Fruit fly (Drosophila melanogaster) whole organism, adult: Measurements from ENCODE around the gene CG6834.

Source experiments
- CG11617 ChIP-seq: fragments of 200-800 bp; sonication (Bioruptor generic); optimal IDR thresholded peaks from 2 replicates; lab custom pipeline; 2017; ENCODE audit warnings: mild to moderate bottlenecking, missing biosample characterization, missing genetic modification reagents, missing genetic modification characterization
- CG1620 ChIP-seq: fragments of 200-800 bp; sonication (Bioruptor generic); optimal IDR thresholded peaks from 2 replicates; lab custom pipeline; 2016; ENCODE audit warnings: missing biosample characterization, missing genetic modification characterization
- CG7045 ChIP-seq: fragments of 200-800 bp; sonication (Bioruptor generic); optimal IDR thresholded peaks from 2 replicates; lab custom pipeline; 2017; ENCODE audit warnings: missing biosample characterization, mild to moderate bottlenecking, missing genetic modification characterization
- Crg-1 ChIP-seq: fragments of 200-800 bp; sonication (Bioruptor generic); optimal IDR thresholded peaks from 2 replicates; lab custom pipeline; 2016; ENCODE audit warnings: missing biosample characterization, missing genetic modification characterization
- Hr96 ChIP-seq: fragments of 200-800 bp; sonication (Bioruptor generic); optimal IDR thresholded peaks from 2 replicates; lab custom pipeline; 2016; ENCODE audit warnings: missing biosample characterization, missing genetic modification characterization
- Mnt ChIP-seq: fragments of 200-800 bp; sonication (Bioruptor generic); optimal IDR thresholded peaks from 2 replicates; lab custom pipeline; 2016; ENCODE audit warnings: missing biosample characterization, mild to moderate bottlenecking, missing genetic modification characterization
- cic ChIP-seq: fragments of 200-800 bp; sonication (Bioruptor generic); optimal IDR thresholded peaks from 2 replicates; lab custom pipeline; 2017; ENCODE audit warnings: missing biosample characterization, mild to moderate bottlenecking, missing genetic modification characterization, moderate library complexity
- cnc ChIP-seq, 2 experiments: fragments of >200 bp; optimal IDR thresholded peaks; 2 replicates each; lab custom pipeline; 2017
- kay ChIP-seq: fragments of 200-800 bp; sonication (Bioruptor generic); peaks from one replicate; lab custom pipeline; 2016; ENCODE audit warnings: missing biosample characterization, missing genetic modification characterization, borderline replicate concordance
- ovo ChIP-seq: fragments of 200-800 bp; sonication (Bioruptor generic); optimal IDR thresholded peaks from 2 replicates; lab custom pipeline; 2016; ENCODE audit warnings: missing biosample characterization, missing genetic modification characterization
- pad ChIP-seq: fragments of 200-800 bp; sonication (Bioruptor generic); optimal IDR thresholded peaks from 3 replicates; lab custom pipeline; 2017; ENCODE audit warnings: missing biosample characterization, missing genetic modification characterization, mild to moderate bottlenecking, moderate library complexity, missing genetic modification reagents
- tj ChIP-seq: fragments of 200-800 bp; sonication (Bioruptor generic); optimal IDR thresholded peaks from 3 replicates; lab custom pipeline; 2017; ENCODE audit warnings: missing biosample characterization, mild to moderate bottlenecking, missing genetic modification characterization, moderate library complexity

DNA sequence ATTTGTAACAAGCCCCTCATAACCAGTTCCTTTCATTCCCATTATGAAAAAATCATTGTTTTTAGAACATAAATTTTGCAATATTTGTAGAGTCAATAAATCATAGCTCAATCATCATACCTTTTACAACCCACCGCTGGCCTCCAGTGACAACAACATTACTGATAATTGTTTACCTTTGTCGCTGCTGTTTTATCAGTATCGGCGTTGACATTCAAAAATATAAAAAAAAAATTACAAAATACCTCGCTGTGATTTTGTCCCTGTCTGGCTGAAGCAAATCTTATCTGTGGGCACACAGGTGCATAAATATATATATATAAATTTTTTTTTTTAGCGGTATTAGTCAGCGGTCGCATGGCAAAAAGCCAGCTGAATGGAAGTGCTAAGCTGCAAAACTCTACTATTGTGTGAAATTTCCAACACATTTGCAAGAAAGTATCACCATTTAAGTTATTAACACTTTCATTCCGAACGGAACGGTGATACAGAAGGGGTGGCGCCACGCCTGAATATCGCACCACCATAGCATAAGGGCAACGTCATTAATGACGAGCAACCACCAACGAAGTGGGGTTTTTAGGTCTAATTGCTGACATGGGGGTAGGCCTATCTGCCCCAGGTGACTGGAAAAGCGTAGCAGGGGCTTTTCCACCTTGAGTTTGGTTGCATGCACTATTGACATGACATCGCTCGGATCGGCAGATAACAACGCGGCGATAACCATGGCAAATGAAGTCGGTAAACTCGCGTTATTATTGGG is 21.8 kb downstream of the CG6834 start:
- TF ChIP-seq kay, result peak; percentile 88
- TF ChIP-seq ovo, result no peak
- no peak for TF ChIP-seq Hr96 (GFP tag; lab: Kevin White, UChicago)
- TF ChIP-seq pad (GFP tag; lab: Kevin White, UChicago), result no peak
- peak; percentile 53 for TF ChIP-seq cic (GFP tag; lab: Kevin White, UChicago)
- peak; percentile 8 for TF ChIP-seq CG7045
- TF ChIP-seq tj, result no peak
- TF ChIP-seq Crg-1 (GFP tag; lab: Kevin White, UChicago), result no peak
- no peak for TF ChIP-seq cnc (optimal IDR thresholded peaks at IDR 0.05; lab: Kevin White, UChicago)
- no peak for TF ChIP-seq CG11617 (GFP tag; lab: Kevin White, UChicago)
- TF ChIP-seq Mnt (GFP tag; lab: Kevin White, UChicago), result peak; percentile 11
- no peak for TF ChIP-seq CG1620 (GFP tag; lab: Kevin White, UChicago)
